Worm (Caenorhabditis elegans) whole organism, mixed stage, embryonic: ENCODE results near the gene rop-1.

Experiments
- M03D4.4 ChIP-seq: sonication (generic microtip); optimal IDR thresholded peaks from 2 replicates; lab custom pipeline; 2017; ENCODE audit warnings: mild to moderate bottlenecking, missing genetic modification characterization, missing compliant biosample characterization
- bed-3 ChIP-seq: fragments of 200-800 bp; sonication (Bioruptor generic); optimal IDR thresholded peaks from 3 replicates; lab custom pipeline; 2018; ENCODE audit warnings: mild to moderate bottlenecking, missing genetic modification characterization, moderate library complexity, missing compliant biosample characterization
- ceh-39 ChIP-seq: fragments of 150-350 bp; optimal IDR thresholded peaks from 2 replicates; lab custom pipeline; 2014; ENCODE audit warnings: missing biosample characterization, missing genetic modification characterization
- ceh-43 ChIP-seq: fragments of 200-800 bp; sonication (Bioruptor generic); optimal IDR thresholded peaks from 2 replicates; lab custom pipeline; 2018; ENCODE audit warnings: mild to moderate bottlenecking, missing genetic modification characterization, moderate library complexity, missing compliant biosample characterization
- ceh-83 ChIP-seq: fragments of 200-800 bp; sonication (Bioruptor generic); optimal IDR thresholded peaks from 2 replicates; lab custom pipeline; 2018; ENCODE audit warnings: mild to moderate bottlenecking, missing genetic modification characterization, missing compliant biosample characterization
- ces-1 ChIP-seq: fragments of 150-350 bp; optimal IDR thresholded peaks from 2 replicates; lab custom pipeline; 2014; ENCODE audit warnings: missing biosample characterization, missing genetic modification reagents, missing genetic modification characterization
- cnd-1 ChIP-seq: fragments of 200-800 bp; sonication (Bioruptor generic); optimal IDR thresholded peaks from 2 replicates; lab custom pipeline; 2018; ENCODE audit warnings: mild to moderate bottlenecking, missing genetic modification characterization, missing compliant biosample characterization
- elt-1 ChIP-seq: sonication (generic microtip); optimal IDR thresholded peaks from 2 replicates; lab custom pipeline; 2017; ENCODE audit warnings: missing genetic modification characterization, mild to moderate bottlenecking, missing compliant biosample characterization, antibody characterized with exemption, moderate library complexity, borderline replicate concordance; ENCODE audit not compliant: insufficient read depth
- elt-3 ChIP-seq: fragments of 150-350 bp; optimal IDR thresholded peaks from 2 replicates; lab custom pipeline; 2014; ENCODE audit warnings: missing biosample characterization, missing genetic modification characterization
- flh-1 ChIP-seq: fragments of 200-800 bp; sonication (Bioruptor generic); optimal IDR thresholded peaks from 2 replicates; lab custom pipeline; 2018; ENCODE audit warnings: mild to moderate bottlenecking, missing genetic modification characterization, moderate library complexity, missing compliant biosample characterization
- hlh-1 ChIP-seq: fragments of 150-350 bp; optimal IDR thresholded peaks from 2 replicates; lab custom pipeline; 2014; ENCODE audit warnings: missing biosample characterization, missing genetic modification reagents, missing genetic modification characterization
- lin-13 ChIP-seq: fragments of 150-350 bp; optimal IDR thresholded peaks from 2 replicates; lab custom pipeline; 2014; ENCODE audit warnings: missing biosample characterization, missing genetic modification characterization
- lin-32 ChIP-seq: fragments of 200-800 bp; sonication (Bioruptor generic); optimal IDR thresholded peaks from 2 replicates; lab custom pipeline; 2018; ENCODE audit warnings: mild to moderate bottlenecking, missing genetic modification characterization, missing compliant biosample characterization
- mab-5 ChIP-seq: fragments of 150-350 bp; optimal IDR thresholded peaks from 2 replicates; lab custom pipeline; 2014; ENCODE audit warnings: missing biosample characterization, missing genetic modification characterization
- mep-1 ChIP-seq: fragments of 150-350 bp; optimal IDR thresholded peaks from 2 replicates; lab custom pipeline; 2017; ENCODE audit warnings: missing biosample characterization, missing genetic modification reagents, missing genetic modification characterization, inconsistent platforms
- mls-2 ChIP-seq: sonication (generic microtip); optimal IDR thresholded peaks from 2 replicates; lab custom pipeline; 2016; ENCODE audit warnings: mild to moderate bottlenecking, missing genetic modification characterization, moderate library complexity, missing compliant biosample characterization
- nhr-12 ChIP-seq: fragments of 150-350 bp; optimal IDR thresholded peaks from 2 replicates; lab custom pipeline; 2014; ENCODE audit warnings: missing biosample characterization, missing genetic modification characterization
- nhr-2 ChIP-seq: fragments of 150-350 bp; optimal IDR thresholded peaks from 2 replicates; lab custom pipeline; 2014; ENCODE audit warnings: missing biosample characterization, missing genetic modification characterization
- nhr-237 ChIP-seq: fragments of 150-350 bp; optimal IDR thresholded peaks from 2 replicates; lab custom pipeline; 2014; ENCODE audit warnings: missing biosample characterization, missing genetic modification characterization
- nhr-76 ChIP-seq: sonication (generic microtip); optimal IDR thresholded peaks from 2 replicates; lab custom pipeline; 2017; ENCODE audit warnings: missing biosample characterization, missing genetic modification characterization
- pha-4 ChIP-seq: fragments of 150-350 bp; optimal IDR thresholded peaks from 2 replicates; lab custom pipeline; 2018; ENCODE audit warnings: missing biosample characterization, missing genetic modification reagents, missing genetic modification characterization
- sem-2 ChIP-seq: fragments of 200-800 bp; sonication (Bioruptor generic); optimal IDR thresholded peaks from 2 replicates; lab custom pipeline; 2018; ENCODE audit warnings: mild to moderate bottlenecking, missing genetic modification characterization, missing compliant biosample characterization
- sptf-1 ChIP-seq: sonication (generic microtip); optimal IDR thresholded peaks from 2 replicates; lab custom pipeline; 2017; ENCODE audit warnings: mild to moderate bottlenecking, missing genetic modification characterization, moderate library complexity, missing compliant biosample characterization
- unc-120 ChIP-seq: sonication (generic microtip); optimal IDR thresholded peaks from 2 replicates; lab custom pipeline; 2017; ENCODE audit warnings: missing genetic modification characterization, missing compliant biosample characterization; ENCODE audit not compliant: poor library complexity, severe bottlenecking
- unc-39 ChIP-seq: fragments of 150-350 bp; optimal IDR thresholded peaks from 2 replicates; lab custom pipeline; 2014; ENCODE audit warnings: missing biosample characterization, missing genetic modification characterization
- unc-62 ChIP-seq: fragments of 150-350 bp; optimal IDR thresholded peaks from 2 replicates; lab custom pipeline; 2014; ENCODE audit warnings: missing biosample characterization, missing genetic modification reagents, missing genetic modification characterization
- zip-8 ChIP-seq: fragments of 150-350 bp; optimal IDR thresholded peaks from 2 replicates; lab custom pipeline; 2014; ENCODE audit warnings: missing biosample characterization, missing genetic modification characterization

The rop-1 gene

ce11 chrV:10280112-10280511 lies 25.3 kb upstream of the rop-1 start:
- TF ChIP-seq mls-2 (tag; lab: Kevin White, UChicago): no peak

ce11 chrV:10277579-10277978 lies 22.7 kb upstream of the rop-1 start, which contains the start of gene lys-1:
Gene lys-1, plus strand, starts transcription at chrV:10277904.
- TF ChIP-seq pha-4 (tag; lab: Kevin White, UChicago): no peak
- TF ChIP-seq flh-1: no peak
- no peak for TF ChIP-seq nhr-237 (tag; lab: Kevin White, UChicago)
- no peak for TF ChIP-seq sptf-1 (tag; lab: Kevin White, UChicago)
- TF ChIP-seq nhr-76 (tag; lab: Kevin White, UChicago): no peak
- TF ChIP-seq lin-13: no peak
- TF ChIP-seq bed-3: no peak
- no peak for TF ChIP-seq elt-1 (tag; lab: Kevin White, UChicago)
- TF ChIP-seq mab-5 (tag; lab: Kevin White, UChicago): no peak
- no peak for TF ChIP-seq zip-8 (tag; lab: Kevin White, UChicago)

ce11 chrV:10276038-10276437 lies 21.2 kb upstream of the rop-1 start:
- TF ChIP-seq lin-13 (no peak), zip-8 (tag; lab: Kevin White, UChicago) (no peak), ceh-39 (tag; lab: Kevin White, UChicago) (no peak), nhr-12 (tag; lab: Kevin White, UChicago) (no peak), hlh-1 (tag; lab: Kevin White, UChicago) (no peak), bed-3 (no peak)

- TF ChIP-seq elt-3 (tag; lab: Kevin White, UChicago): no peak
- TF ChIP-seq ceh-39 (tag; lab: Kevin White, UChicago): no peak
- TF ChIP-seq nhr-2 (tag; lab: Kevin White, UChicago): no peak
These were observed 20.8 kb upstream of the rop-1 start, which contains the start of gene Y22F5A.11 for ce11 chrV:10275619-10276018. Gene Y22F5A.11, minus strand, starts transcription at chrV:10275646.

ce11 chrV:10273837-10274236 lies 19.0 kb upstream of the rop-1 start:
- peak; percentile 61 for TF ChIP-seq ces-1 (GFP tag; lab: Kevin White, UChicago)
- TF ChIP-seq M03D4.4: no peak
- TF ChIP-seq unc-120: no peak
- peak; percentile 51 for TF ChIP-seq mep-1
- TF ChIP-seq nhr-2 (tag; lab: Kevin White, UChicago): no peak
- no peak for TF ChIP-seq sem-2 (GFP tag; lab: Kevin White, UChicago)
- no peak for TF ChIP-seq lin-32 (GFP tag; lab: Kevin White, UChicago)

ce11 chrV:10270214-10270613 lies 15.4 kb upstream of the rop-1 start, which contains the start of gene ric-4:
Gene ric-4, minus strand, starts transcription at chrV:10270314.
- TF ChIP-seq M03D4.4 (no peak), unc-39 (tag; lab: Kevin White, UChicago) (no peak), ces-1 (GFP tag; lab: Kevin White, UChicago) (peak; percentile 2)

ce11 chrV:10266050-10266449 lies 11.2 kb upstream of the rop-1 start:
- TF ChIP-seq ces-1 (GFP tag; lab: Kevin White, UChicago) (peak; percentile 67), flh-1 (no peak)

- TF ChIP-seq mls-2 (tag; lab: Kevin White, UChicago): no peak
- peak; percentile 52 for TF ChIP-seq ces-1 (GFP tag; lab: Kevin White, UChicago)
These were observed 10.2 kb upstream of the rop-1 start for ce11 chrV:10265019-10265418.

- TF ChIP-seq ceh-83 (GFP tag; lab: Kevin White, UChicago) (no peak), ceh-43 (no peak), lin-32 (GFP tag; lab: Kevin White, UChicago) (no peak), unc-62 (GFP tag; lab: Kevin White, UChicago) (no peak), pha-4 (tag; lab: Kevin White, UChicago) (no peak), zip-8 (tag; lab: Kevin White, UChicago) (no peak), nhr-2 (tag; lab: Kevin White, UChicago) (no peak), nhr-237 (tag; lab: Kevin White, UChicago) (no peak), cnd-1 (tag; lab: Kevin White, UChicago) (no peak), sptf-1 (tag; lab: Kevin White, UChicago) (no peak)
These were observed 5.6 kb upstream of the rop-1 start, which contains the start of gene sri-18 for ce11 chrV:10260460-10260859. Gene sri-18, minus strand, starts transcription at chrV:10260560.
